Fruit fly (Drosophila melanogaster) whole organism, wandering third instar larva: Measurements from ENCODE around the gene Srr.

Experiments
- Abd-B ChIP-seq: fragments of >200 bp; optimal IDR thresholded peaks from 2 replicates; lab custom pipeline; 2017; ENCODE audit warnings: missing biosample characterization, missing genetic modification characterization
- CG32264 ChIP-seq: fragments of 200-800 bp; sonication (Bioruptor generic); optimal IDR thresholded peaks from 2 replicates; lab custom pipeline; 2016; ENCODE audit warnings: missing biosample characterization, missing genetic modification characterization
- CG9705 ChIP-seq: fragments of 200-800 bp; sonication (Bioruptor generic); optimal IDR thresholded peaks from 2 replicates; lab custom pipeline; 2018; ENCODE audit warnings: missing biosample characterization, mild to moderate bottlenecking, missing genetic modification characterization
- CrebA ChIP-seq: fragments of 200-800 bp; sonication (Bioruptor generic); optimal IDR thresholded peaks from 2 replicates; lab custom pipeline; 2016; ENCODE audit warnings: missing biosample characterization, mild to moderate bottlenecking, missing genetic modification characterization, borderline replicate concordance
- Dfd ChIP-seq: fragments of >200 bp; optimal IDR thresholded peaks from 2 replicates; lab custom pipeline; 2017; ENCODE audit warnings: missing biosample characterization, missing genetic modification characterization
- Dif ChIP-seq: fragments of 200-275, 200-300 bp; sonication (Bioruptor generic); optimal IDR thresholded peaks from 2 replicates; lab custom pipeline; 2018; ENCODE audit warnings: missing biosample characterization, missing genetic modification characterization; ENCODE audit not compliant: partially characterized antibody
- GATAd ChIP-seq: sonication (Bioruptor generic); optimal IDR thresholded peaks from 2 replicates; lab custom pipeline; 2016; ENCODE audit warnings: missing biosample characterization, missing genetic modification characterization
- HLH106 ChIP-seq: fragments of 200-800 bp; optimal IDR thresholded peaks from 3 replicates; lab custom pipeline; 2019; ENCODE audit warnings: missing biosample characterization, mild to moderate bottlenecking, missing genetic modification characterization, moderate library complexity
- Hnf4 ChIP-seq: fragments of 200-800 bp; sonication (Bioruptor generic); optimal IDR thresholded peaks from 2 replicates; lab custom pipeline; 2016; ENCODE audit warnings: missing biosample characterization, mild to moderate bottlenecking, missing genetic modification characterization
- Hr78 ChIP-seq: fragments of >200 bp; optimal IDR thresholded peaks from 2 replicates; lab custom pipeline; 2017; ENCODE audit warnings: missing biosample characterization, missing genetic modification characterization
- Hr83 ChIP-seq: fragments of 200-300 bp; sonication (Bioruptor generic); optimal IDR thresholded peaks from 2 replicates; lab custom pipeline; 2016; ENCODE audit warnings: missing biosample characterization, mild to moderate bottlenecking, missing genetic modification characterization, moderate library complexity; ENCODE audit not compliant: poor library complexity, severe bottlenecking
- Jra ChIP-seq: sonication (Bioruptor generic); optimal IDR thresholded peaks from 2 replicates; lab custom pipeline; 2016; ENCODE audit warnings: missing biosample characterization, missing genetic modification characterization
- Mio ChIP-seq: sonication (Bioruptor generic); optimal IDR thresholded peaks from 2 replicates; lab custom pipeline; 2016; ENCODE audit warnings: missing biosample characterization, missing genetic modification characterization
- Myc ChIP-seq: fragments of >200 bp; optimal IDR thresholded peaks from 2 replicates; lab custom pipeline; 2017
- N ChIP-seq: fragments of >200 bp; optimal IDR thresholded peaks from 2 replicates; lab custom pipeline; 2018; ENCODE audit warnings: missing biosample characterization, missing external identifiers, missing genetic modification characterization
- OdsH ChIP-seq: fragments of 200-800 bp; sonication (Bioruptor generic); optimal IDR thresholded peaks from 2 replicates; lab custom pipeline; 2016; ENCODE audit warnings: missing biosample characterization, mild to moderate bottlenecking, missing genetic modification characterization
- Rel ChIP-seq, 2 experiments: fragments of 200-800 bp; sonication (Bioruptor generic) in 1 of 2; optimal IDR thresholded peaks; 2 replicates in 1 of 2; 3 replicates in 1 of 2; lab custom pipeline; 2016 to 2019; ENCODE audit warnings: mild to moderate bottlenecking in 2 of 2, missing biosample characterization in 2 of 2, missing genetic modification characterization in 2 of 2, moderate library complexity in 1 of 2
- Sp1 ChIP-seq: fragments of 200-800 bp; sonication (Bioruptor generic); optimal IDR thresholded peaks from 3 replicates; lab custom pipeline; 2019; ENCODE audit warnings: missing biosample characterization, mild to moderate bottlenecking, missing genetic modification characterization, moderate library complexity
- Vsx2 ChIP-seq: fragments of 200-300, 225-300 bp; sonication (Bioruptor generic); optimal IDR thresholded peaks from 2 replicates; lab custom pipeline; 2018; ENCODE audit warnings: missing biosample characterization, missing genetic modification characterization; ENCODE audit not compliant: partially characterized antibody
- br ChIP-seq: fragments of 200-800 bp; sonication (Bioruptor generic); optimal IDR thresholded peaks from 2 replicates; lab custom pipeline; 2016; ENCODE audit warnings: missing biosample characterization, missing genetic modification characterization
- brk ChIP-seq: fragments of 200-800 bp; sonication (Bioruptor generic); optimal IDR thresholded peaks from 2 replicates; lab custom pipeline; 2016; ENCODE audit warnings: missing biosample characterization, mild to moderate bottlenecking, missing genetic modification characterization
- dl ChIP-seq, 2 experiments: fragments of 175-275, 200-275 bp in 1 of 2; fragments of 200-275 bp in 1 of 2; sonication (Bioruptor generic); optimal IDR thresholded peaks; lab custom pipeline; 2018; ENCODE audit warnings: mild to moderate bottlenecking in 2 of 2, missing biosample characterization in 2 of 2, missing genetic modification characterization in 2 of 2, moderate library complexity in 2 of 2; ENCODE audit not compliant: partially characterized antibody in 2 of 2, insufficient read depth in 1 of 2
- dmrt93B ChIP-seq: fragments of 200-800 bp; sonication (Bioruptor generic); optimal IDR thresholded peaks from 2 replicates; lab custom pipeline; 2018; ENCODE audit warnings: missing biosample characterization, mild to moderate bottlenecking, missing genetic modification characterization
- dsf ChIP-seq: sonication (Bioruptor generic); optimal IDR thresholded peaks from 2 replicates; lab custom pipeline; 2016; ENCODE audit warnings: missing biosample characterization, missing genetic modification characterization, borderline replicate concordance
- ey ChIP-seq: fragments of 200-800 bp; sonication (Bioruptor generic); optimal IDR thresholded peaks from 2 replicates; lab custom pipeline; 2016; ENCODE audit warnings: missing biosample characterization, missing genetic modification characterization
- foxo ChIP-seq, 2 experiments: fragments of 200-800 bp; sonication (Bioruptor generic); optimal IDR thresholded peaks; 2 replicates in 1 of 2; 3 replicates in 1 of 2; lab custom pipeline; 2016 to 2017; ENCODE audit warnings: missing biosample characterization in 2 of 2, missing genetic modification characterization in 2 of 2
- fru ChIP-seq: fragments of 200-800 bp; sonication (Bioruptor generic); optimal IDR thresholded peaks from 3 replicates; lab custom pipeline; 2016; ENCODE audit warnings: missing biosample characterization, mild to moderate bottlenecking, missing genetic modification characterization
- h ChIP-seq: fragments of 200-800 bp; sonication (Bioruptor generic); optimal IDR thresholded peaks from 3 replicates; lab custom pipeline; 2016; ENCODE audit warnings: missing biosample characterization, mild to moderate bottlenecking, missing genetic modification characterization
- jim ChIP-seq: fragments of 175-275, 200-325 bp; sonication (Bioruptor generic); optimal IDR thresholded peaks from 2 replicates; lab custom pipeline; 2016; ENCODE audit warnings: missing biosample characterization, mild to moderate bottlenecking, missing genetic modification characterization
- lola ChIP-seq: fragments of >200 bp; optimal IDR thresholded peaks from 2 replicates; lab custom pipeline; 2017; ENCODE audit warnings: missing biosample characterization, missing genetic modification characterization
- pan ChIP-seq: fragments of >200 bp; optimal IDR thresholded peaks from 2 replicates; lab custom pipeline; 2017
- psq ChIP-seq: fragments of 200-800 bp; sonication (Bioruptor generic); optimal IDR thresholded peaks from 3 replicates; lab custom pipeline; 2017; ENCODE audit warnings: missing biosample characterization, mild to moderate bottlenecking, missing genetic modification characterization, moderate library complexity
- rgr ChIP-seq: fragments of 200-800 bp; sonication (Bioruptor generic); optimal IDR thresholded peaks from 3 replicates; lab custom pipeline; 2016; ENCODE audit warnings: missing biosample characterization, mild to moderate bottlenecking, missing genetic modification characterization
- sage ChIP-seq: fragments of 200-800 bp; sonication (Bioruptor generic); optimal IDR thresholded peaks from 2 replicates; lab custom pipeline; 2016; ENCODE audit warnings: missing biosample characterization, mild to moderate bottlenecking, missing genetic modification characterization
- sv ChIP-seq: fragments of 200-800 bp; sonication (Bioruptor generic); optimal IDR thresholded peaks from 3 replicates; lab custom pipeline; 2016; ENCODE audit warnings: missing biosample characterization, missing genetic modification characterization
- tai ChIP-seq: sonication (Bioruptor generic); optimal IDR thresholded peaks from 2 replicates; lab custom pipeline; 2016; ENCODE audit warnings: missing biosample characterization, missing genetic modification characterization
- usp ChIP-seq: fragments of >200 bp; optimal IDR thresholded peaks from 2 replicates; lab custom pipeline; 2017; ENCODE audit warnings: missing biosample characterization, missing genetic modification characterization
- woc ChIP-seq: sonication (Bioruptor generic); optimal IDR thresholded peaks from 2 replicates; lab custom pipeline; 2016; ENCODE audit warnings: missing biosample characterization, mild to moderate bottlenecking, missing genetic modification characterization

Srr gene

DNA sequence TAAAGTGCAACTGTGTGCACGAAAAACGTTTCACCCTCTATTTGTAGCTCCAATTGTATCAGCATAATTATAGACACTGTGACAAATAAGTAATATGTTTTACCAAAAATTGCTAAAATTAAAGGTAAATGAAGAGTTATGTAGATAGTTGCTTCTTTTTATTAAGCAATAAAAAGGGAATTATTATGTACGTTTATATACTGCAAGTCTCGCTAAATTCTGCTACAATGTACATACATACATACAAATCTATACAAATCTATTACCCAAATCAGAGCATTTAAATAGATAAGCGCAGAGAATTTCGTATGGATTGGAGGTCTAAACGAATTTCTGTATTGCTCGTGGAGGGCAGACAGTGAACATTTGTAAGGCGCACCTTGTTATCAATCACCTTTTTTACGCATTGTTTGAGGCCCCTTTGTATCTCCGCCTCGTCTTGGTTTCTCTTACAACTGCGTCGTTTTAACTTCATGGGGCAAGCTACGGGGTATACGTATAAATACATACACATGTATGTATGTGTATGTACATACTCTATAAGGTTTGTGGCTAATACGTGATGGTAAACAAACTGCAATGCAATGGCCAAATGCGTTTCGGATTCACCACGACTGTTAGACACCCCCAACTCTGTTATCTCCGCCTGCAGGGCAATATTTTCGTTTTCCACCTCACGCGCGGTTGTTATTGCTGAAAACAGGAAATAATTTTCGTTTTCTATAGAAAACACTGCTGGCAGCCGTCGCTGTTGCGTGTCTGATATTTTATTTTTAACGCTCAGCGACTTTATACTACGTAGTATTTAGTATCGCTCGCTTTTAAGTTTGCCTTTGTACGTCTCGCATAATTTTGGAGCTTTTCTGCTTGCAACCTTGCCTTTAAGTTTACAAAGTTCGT is 25.8 kb upstream of the Srr start:
- TF ChIP-seq sv (no peak), Mio (no peak), Sp1 (GFP tag; lab: Kevin White, UChicago) (peak; percentile 32), Dif (GFP tag; lab: Kevin White, UChicago) (no peak), dl (GFP tag; optimal IDR thresholded peaks at IDR 0.05; lab: Kevin White, UChicago; ENCODE audit: insufficient read depth in 1 of 2, partially characterized antibody in 2 of 2) (peak in 1 of 2 experiments; percentile 36), foxo (GFP tag; optimal IDR thresholded peaks at IDR 0.05; lab: Kevin White, UChicago) (peak in 1 of 2 experiments; percentile 65), ey (GFP tag; lab: Kevin White, UChicago) (peak; percentile 71), CG9705 (GFP tag; lab: Kevin White, UChicago) (no peak), Jra (GFP tag; lab: Kevin White, UChicago) (peak; percentile 57), fru (GFP tag; lab: Kevin White, UChicago) (peak; percentile 67), br (peak; percentile 20), Hnf4 (GFP tag; lab: Kevin White, UChicago) (peak; percentile 26), tai (GFP tag; lab: Kevin White, UChicago) (peak; percentile 12), dmrt93B (peak; percentile 20), woc (GFP tag; lab: Kevin White, UChicago) (peak; percentile 63), GATAd (no peak), dsf (GFP tag; lab: Kevin White, UChicago) (no peak), psq (GFP tag; lab: Kevin White, UChicago) (peak; percentile 87), sage (GFP tag; lab: Kevin White, UChicago) (no peak), CG32264 (GFP tag; lab: Kevin White, UChicago) (no peak), N (no peak), lola (GFP tag; lab: Kevin White, UChicago) (no peak), Rel (GFP tag; optimal IDR thresholded peaks at IDR 0.05; lab: Kevin White, UChicago) (no peak), Rel (tag; optimal IDR thresholded peaks at IDR 0.05; lab: Kevin White, UChicago) (no peak), h (GFP tag; lab: Kevin White, UChicago) (peak; percentile 73), usp (GFP tag; lab: Kevin White, UChicago) (no peak), Dfd (GFP tag; lab: Kevin White, UChicago) (no peak), CrebA (GFP tag; lab: Kevin White, UChicago) (no peak), pan (lab: Kevin White, UChicago) (no peak), brk (GFP tag; lab: Kevin White, UChicago) (no peak), OdsH (GFP tag; lab: Kevin White, UChicago) (peak; percentile 75), HLH106 (peak; percentile 58), Hr83 (GFP tag; lab: Kevin White, UChicago) (peak; percentile 13), Myc (lab: Kevin White, UChicago) (no peak), Abd-B (no peak), jim (no peak), Vsx2 (GFP tag; lab: Kevin White, UChicago) (no peak), Hr78 (GFP tag; lab: Kevin White, UChicago) (no peak), rgr (GFP tag; lab: Kevin White, UChicago) (peak; percentile 51)

DNA sequence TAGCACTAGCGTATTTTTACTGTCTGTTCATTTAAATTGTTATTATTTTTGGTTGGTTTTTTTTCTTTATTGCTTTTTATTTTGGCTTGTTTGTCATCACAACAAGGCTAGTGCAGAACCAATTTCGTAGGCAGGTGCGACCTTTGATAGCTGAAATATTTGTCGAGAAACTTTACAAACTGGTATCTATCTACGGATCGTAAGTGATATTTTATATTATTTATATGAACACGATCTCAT is 25.2 kb upstream of the Srr start, which contains the start of gene drn:
TSS of gene drn (plus strand) at position 141 of the 240 bp plus-strand sequence.
- TF ChIP-seq h (GFP tag; lab: Kevin White, UChicago) (no peak), psq (GFP tag; lab: Kevin White, UChicago) (no peak), pan (lab: Kevin White, UChicago) (no peak), br (no peak), CG32264 (GFP tag; lab: Kevin White, UChicago) (no peak), Hr83 (GFP tag; lab: Kevin White, UChicago) (no peak), CG9705 (GFP tag; lab: Kevin White, UChicago) (no peak), CrebA (GFP tag; lab: Kevin White, UChicago) (no peak), woc (GFP tag; lab: Kevin White, UChicago) (no peak), lola (GFP tag; lab: Kevin White, UChicago) (no peak), usp (GFP tag; lab: Kevin White, UChicago) (no peak), Sp1 (GFP tag; lab: Kevin White, UChicago) (no peak), brk (GFP tag; lab: Kevin White, UChicago) (no peak), Dif (GFP tag; lab: Kevin White, UChicago) (no peak), sage (GFP tag; lab: Kevin White, UChicago) (no peak)
